Worm (Caenorhabditis elegans): ENCODE data around the gene str-165.

The str-165 gene

DNA sequence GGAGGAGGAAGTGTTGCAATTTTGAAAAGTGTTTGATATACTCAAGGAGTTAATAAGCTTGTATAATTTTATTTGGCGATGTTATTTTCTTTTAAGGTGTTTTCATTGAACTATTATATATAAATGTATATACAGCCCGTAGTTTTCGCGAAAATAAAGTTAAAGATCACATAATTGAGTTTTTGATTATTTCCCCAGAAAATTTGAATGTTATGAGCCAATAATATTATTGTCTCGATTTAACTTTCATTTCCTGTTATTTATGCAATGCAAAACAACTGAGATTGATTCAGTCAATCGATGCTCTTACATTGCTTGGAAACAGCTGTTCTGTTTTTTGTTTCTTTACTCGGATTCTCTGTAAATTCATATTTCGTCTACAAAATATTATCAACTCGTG lies 17.5 kb downstream of the str-165 start, which contains the start of gene srx-133:
TSS of gene srx-133 (plus strand) at position 301 of the 400 bp plus-strand sequence.
- no peak for TF ChIP-seq elt-3 (tag; optimal IDR thresholded peaks at IDR 0.05)
- TF ChIP-seq tbx-8 (GFP tag; optimal IDR thresholded peaks at IDR 0.05): no peak
- TF ChIP-seq sptf-1 (tag; optimal IDR thresholded peaks at IDR 0.05): no peak
- TF ChIP-seq pha-4 (tag; optimal IDR thresholded peaks at IDR 0.05): no peak
- TF ChIP-seq blmp-1 (tag; optimal IDR thresholded peaks at IDR 0.05): no peak
- no peak for TF ChIP-seq nhr-76 (tag; optimal IDR thresholded peaks at IDR 0.05)
- TF ChIP-seq lin-13 (tag; optimal IDR thresholded peaks at IDR 0.05): no peak
- no peak for TF ChIP-seq mab-5 (tag; optimal IDR thresholded peaks at IDR 0.05)
- no peak for TF ChIP-seq cnd-1 (tag; optimal IDR thresholded peaks at IDR 0.05)
- TF ChIP-seq ceh-39 (tag; optimal IDR thresholded peaks at IDR 0.05): no peak
- no peak for TF ChIP-seq unc-62 (GFP tag; optimal IDR thresholded peaks at IDR 0.05)
- no peak for TF ChIP-seq nhr-237 (tag; optimal IDR thresholded peaks at IDR 0.05)
- no peak for TF ChIP-seq nhr-28 (tag; optimal IDR thresholded peaks at IDR 0.05)
- no peak for TF ChIP-seq ztf-11 (tag; optimal IDR thresholded peaks at IDR 0.05)
- no peak for TF ChIP-seq sem-2 (GFP tag; optimal IDR thresholded peaks at IDR 0.05)
- TF ChIP-seq zip-8 (tag; optimal IDR thresholded peaks at IDR 0.05): no peak
- no peak for TF ChIP-seq snpc-4 (tag; optimal IDR thresholded peaks at IDR 0.05)
- no peak for TF ChIP-seq unc-39 (tag; optimal IDR thresholded peaks at IDR 0.05)
- TF ChIP-seq drap-1 (GFP tag; optimal IDR thresholded peaks at IDR 0.05): no peak

DNA sequence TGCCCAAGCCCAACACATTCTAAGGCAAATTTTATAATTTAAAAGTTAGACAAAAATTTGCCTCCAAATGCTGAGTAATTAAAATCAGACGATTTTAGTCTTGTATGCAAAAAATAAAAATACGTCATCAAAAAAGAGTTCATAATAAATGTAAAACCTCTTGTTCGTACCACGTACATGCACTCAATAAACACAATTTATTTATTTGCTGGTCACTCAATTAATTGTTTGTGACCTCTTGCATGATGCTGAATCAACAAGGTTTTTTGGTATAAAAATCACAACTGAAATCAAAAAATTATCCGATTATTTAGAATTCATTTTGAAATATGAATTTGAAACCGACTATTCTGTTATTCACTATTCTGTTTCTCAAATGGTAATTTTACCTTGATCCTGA lies 19.3 kb downstream of the str-165 start, which contains the start of gene hpx-2:
TSS of gene hpx-2 (plus strand) at position 301 of the 400 bp plus-strand sequence.
- TF ChIP-seq sem-2 (GFP tag; optimal IDR thresholded peaks at IDR 0.05): no peak
- no peak for TF ChIP-seq lin-13 (tag; optimal IDR thresholded peaks at IDR 0.05)
- TF ChIP-seq ztf-11 (tag; optimal IDR thresholded peaks at IDR 0.05): no peak
- TF ChIP-seq mep-1 (tag; optimal IDR thresholded peaks at IDR 0.05): no peak
- TF ChIP-seq unc-62 (GFP tag; optimal IDR thresholded peaks at IDR 0.05): no peak
- no peak for TF ChIP-seq tbx-8 (GFP tag; optimal IDR thresholded peaks at IDR 0.05)
- TF ChIP-seq ceh-83 (GFP tag; optimal IDR thresholded peaks at IDR 0.05): no peak
- no peak for TF ChIP-seq elt-3 (tag; optimal IDR thresholded peaks at IDR 0.05)
- TF ChIP-seq pha-4 (tag; optimal IDR thresholded peaks at IDR 0.05): no peak
- TF ChIP-seq ces-1 (GFP tag; optimal IDR thresholded peaks at IDR 0.05): no peak
- TF ChIP-seq bed-3 (GFP tag; optimal IDR thresholded peaks at IDR 0.05): no peak
- TF ChIP-seq drap-1 (GFP tag; optimal IDR thresholded peaks at IDR 0.05): no peak
- TF ChIP-seq sptf-1 (tag; optimal IDR thresholded peaks at IDR 0.05): no peak
- no peak for TF ChIP-seq unc-39 (tag; optimal IDR thresholded peaks at IDR 0.05)
- no peak for TF ChIP-seq lsy-2 (tag; optimal IDR thresholded peaks at IDR 0.05)
- TF ChIP-seq mab-5 (tag; optimal IDR thresholded peaks at IDR 0.05): no peak

DNA sequence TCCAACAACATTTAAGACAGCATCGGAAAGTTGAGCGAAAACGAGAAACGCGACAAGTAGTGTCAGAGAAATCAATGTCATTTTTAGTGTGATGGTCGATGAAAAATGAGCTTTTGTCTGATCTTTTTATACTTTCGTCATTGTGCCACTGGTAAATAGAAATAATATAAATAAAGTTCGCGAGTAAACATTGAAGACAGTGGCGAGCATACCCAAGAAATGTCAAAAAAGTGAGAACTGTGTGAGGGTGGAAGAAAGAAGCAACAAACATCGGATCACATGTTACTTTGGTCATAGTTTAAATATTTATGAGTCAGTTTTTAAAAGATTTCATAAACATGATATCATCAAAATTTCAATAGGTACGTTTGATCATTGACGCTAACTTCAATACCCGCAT lies 23.4 kb downstream of the str-165 start, which contains the start of gene ttr-21:
TSS of gene ttr-21 (minus strand) at position 100 of the 400 bp plus-strand sequence.
- TF ChIP-seq pha-4 (tag; optimal IDR thresholded peaks at IDR 0.05): no peak
- TF ChIP-seq nhr-76 (tag; optimal IDR thresholded peaks at IDR 0.05): no peak
- TF ChIP-seq lin-32 (GFP tag; optimal IDR thresholded peaks at IDR 0.05): no peak
- no peak for TF ChIP-seq sem-2 (GFP tag; optimal IDR thresholded peaks at IDR 0.05)
- TF ChIP-seq sptf-1 (tag; optimal IDR thresholded peaks at IDR 0.05): no peak
- TF ChIP-seq blmp-1 (tag; optimal IDR thresholded peaks at IDR 0.05): no peak
- no peak for TF ChIP-seq unc-120 (tag; optimal IDR thresholded peaks at IDR 0.05; ENCODE audit: poor library complexity, severe bottlenecking)
- no peak for TF ChIP-seq nhr-12 (tag; optimal IDR thresholded peaks at IDR 0.05)
- no peak for TF ChIP-seq lin-13 (tag; optimal IDR thresholded peaks at IDR 0.05)

DNA sequence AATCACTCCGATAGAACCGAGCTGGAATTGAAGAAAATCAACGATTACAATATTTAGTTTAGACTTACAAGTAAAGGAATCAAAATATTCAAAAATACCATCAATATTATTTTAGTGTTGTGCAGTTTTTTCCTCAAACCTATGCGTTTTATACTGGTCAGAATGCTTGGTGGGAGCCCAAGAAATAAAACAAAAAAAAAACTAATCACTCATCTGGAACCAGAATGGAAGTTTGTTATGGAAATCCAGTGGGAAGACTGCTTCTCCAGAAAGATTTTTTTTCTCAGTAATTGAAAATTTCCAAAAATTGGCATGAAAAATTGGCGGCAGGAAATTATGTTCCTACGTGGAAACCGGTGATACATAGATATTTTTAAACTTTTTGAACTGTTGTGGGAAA lies 25.5 kb downstream of the str-165 start, which contains the start of gene srx-134:
TSS of gene srx-134 (minus strand) at position 101 of the 400 bp plus-strand sequence.
- TF ChIP-seq drap-1 (GFP tag; optimal IDR thresholded peaks at IDR 0.05) (no peak), bed-3 (GFP tag; optimal IDR thresholded peaks at IDR 0.05) (no peak), lsy-2 (tag; optimal IDR thresholded peaks at IDR 0.05) (no peak), ceh-43 (GFP tag; optimal IDR thresholded peaks at IDR 0.05) (no peak), hlh-1 (tag; optimal IDR thresholded peaks at IDR 0.05) (no peak), ceh-83 (GFP tag; optimal IDR thresholded peaks at IDR 0.05) (no peak), tbx-8 (GFP tag; optimal IDR thresholded peaks at IDR 0.05) (no peak), nhr-2 (tag; optimal IDR thresholded peaks at IDR 0.05) (no peak), nhr-76 (tag; optimal IDR thresholded peaks at IDR 0.05) (no peak), elt-3 (tag; optimal IDR thresholded peaks at IDR 0.05) (no peak), mep-1 (tag; optimal IDR thresholded peaks at IDR 0.05) (no peak), mab-5 (tag; optimal IDR thresholded peaks at IDR 0.05) (no peak), lin-13 (tag; optimal IDR thresholded peaks at IDR 0.05) (no peak), flh-1 (GFP tag; optimal IDR thresholded peaks at IDR 0.05) (no peak), nhr-237 (tag; optimal IDR thresholded peaks at IDR 0.05) (no peak), lin-32 (GFP tag; optimal IDR thresholded peaks at IDR 0.05) (no peak), mls-2 (tag; optimal IDR thresholded peaks at IDR 0.05) (no peak)
